Worm (Caenorhabditis elegans) whole organism, L4 larva: ENCODE results near the gene prx-19.
A peak's percentile ranks its signal among the peaks of the same experiment; 100 is the strongest.

Experiments
- F26F4.8 ChIP-seq: fragments of 200-800 bp; sonication (Bioruptor generic); conservative IDR thresholded peaks from 2 replicates; pipeline ENCODE4 v1.3.6; 2022; ENCODE audit warnings: missing genetic modification characterization, missing compliant biosample characterization
- F37D6.2 ChIP-seq: sonication (generic microtip); optimal IDR thresholded peaks from 2 replicates; lab custom pipeline; 2016; ENCODE audit warnings: mild to moderate bottlenecking, missing genetic modification characterization, missing compliant biosample characterization
- F49E8.2 ChIP-seq: sonication (generic microtip); optimal IDR thresholded peaks from 2 replicates; lab custom pipeline; 2016; ENCODE audit warnings: missing compliant biosample characterization, mild to moderate bottlenecking, missing genetic modification characterization, borderline replicate concordance
- Y105C5A.15 ChIP-seq: fragments of 200-800 bp; sonication (Bioruptor generic); IDR thresholded peaks from 2 replicates; pipeline ENCODE4 v1.3.6; 2022; ENCODE audit warnings: missing genetic modification characterization, missing compliant biosample characterization
- Y75B8A.6 ChIP-seq: fragments of 200-800 bp; sonication (Bioruptor generic); IDR thresholded peaks from 2 replicates; pipeline ENCODE4 v1.3.6; 2022; ENCODE audit warnings: missing genetic modification reagents, missing genetic modification characterization, missing compliant biosample characterization
- aly-2 ChIP-seq: sonication (generic microtip); optimal IDR thresholded peaks from 2 replicates; lab custom pipeline; 2018; ENCODE audit warnings: missing biosample characterization, missing genetic modification characterization
- ceh-20 ChIP-seq: fragments of 200-800 bp; sonication (Bioruptor generic); IDR thresholded peaks from 2 replicates; pipeline ENCODE4 v1.3.6; 2022; ENCODE audit warnings: missing genetic modification reagents, missing genetic modification characterization, missing compliant biosample characterization
- ceh-28 ChIP-seq: fragments of 150-350 bp; optimal IDR thresholded peaks from 2 replicates; lab custom pipeline; 2014; ENCODE audit warnings: missing biosample characterization, missing genetic modification reagents, missing genetic modification characterization
- ceh-62 ChIP-seq: sonication (generic microtip); optimal IDR thresholded peaks from 2 replicates; lab custom pipeline; 2017; ENCODE audit warnings: missing biosample characterization, missing genetic modification characterization
- ctbp-1 ChIP-seq: fragments of 200-800 bp; sonication (Bioruptor generic); IDR thresholded peaks from 2 replicates; pipeline ENCODE4 v1.3.6; 2022; ENCODE audit warnings: missing genetic modification reagents, missing genetic modification characterization, missing compliant biosample characterization
- daf-12 ChIP-seq: fragments of 150-350 bp; optimal IDR thresholded peaks from 2 replicates; lab custom pipeline; 2014; ENCODE audit warnings: missing biosample characterization, missing genetic modification reagents, missing genetic modification characterization
- daf-16 ChIP-seq, 3 experiments: sonication (generic microtip); optimal IDR thresholded peaks; 2 replicates each; lab custom pipeline; 2016 to 2017; ENCODE audit warnings: missing genetic modification characterization in 3 of 3, missing genetic modification reagents in 3 of 3, mild to moderate bottlenecking in 2 of 3, missing compliant biosample characterization in 2 of 3, missing biosample characterization in 1 of 3, moderate library complexity in 1 of 3
- dmd-6 ChIP-seq: fragments of 200-800 bp; sonication (Bioruptor generic); IDR thresholded peaks from 2 replicates; pipeline ENCODE4 v1.3.6; 2022; ENCODE audit warnings: missing genetic modification reagents, missing genetic modification characterization, missing compliant biosample characterization
- dmd-8 ChIP-seq: fragments of 200-800 bp; sonication (Bioruptor generic); IDR thresholded peaks from 2 replicates; pipeline ENCODE4 v1.3.6; 2022; ENCODE audit warnings: missing genetic modification characterization, missing compliant biosample characterization
- dpl-1 ChIP-seq: fragments of 150-350 bp; optimal IDR thresholded peaks from 2 replicates; lab custom pipeline; 2014; ENCODE audit warnings: missing biosample characterization, missing genetic modification reagents, missing genetic modification characterization
- egl-43 ChIP-seq: fragments of 200-800 bp; sonication (Bioruptor generic); IDR thresholded peaks from 2 replicates; pipeline ENCODE4 v1.3.6; 2022; ENCODE audit warnings: missing genetic modification reagents, missing genetic modification characterization, missing compliant biosample characterization
- fkh-10 ChIP-seq: fragments of 150-350 bp; optimal IDR thresholded peaks from 2 replicates; lab custom pipeline; 2014; ENCODE audit warnings: missing biosample characterization, missing genetic modification reagents, missing genetic modification characterization
- gei-8 ChIP-seq: fragments of 200-800 bp; sonication (Bioruptor generic); optimal IDR thresholded peaks from 2 replicates; lab custom pipeline; 2018; ENCODE audit warnings: mild to moderate bottlenecking, missing genetic modification characterization, missing compliant biosample characterization
- hif-1 ChIP-seq, 2 experiments: sonication (generic microtip); optimal IDR thresholded peaks; 2 replicates each; lab custom pipeline; 2016 to 2017; ENCODE audit warnings: missing compliant biosample characterization in 2 of 2, missing genetic modification characterization in 2 of 2, missing genetic modification reagents in 2 of 2, missing genotype in 2 of 2, mild to moderate bottlenecking in 1 of 2
- hlh-11 ChIP-seq: fragments of 200-800 bp; sonication (Bioruptor generic); optimal IDR thresholded peaks from 2 replicates; lab custom pipeline; 2018; ENCODE audit warnings: mild to moderate bottlenecking, missing genetic modification characterization, missing compliant biosample characterization
- hlh-30 ChIP-seq: sonication (generic microtip); optimal IDR thresholded peaks from 2 replicates; lab custom pipeline; 2017; ENCODE audit warnings: antibody characterized with exemption, mild to moderate bottlenecking, missing genetic modification characterization, missing compliant biosample characterization; ENCODE audit not compliant: insufficient read depth
- hmg-1.1 ChIP-seq: fragments of 200-800 bp; sonication (Bioruptor generic); IDR thresholded peaks from 2 replicates; pipeline ENCODE4 v1.3.6; 2022; ENCODE audit warnings: missing genetic modification reagents, missing genetic modification characterization, missing compliant biosample characterization
- lin-1 ChIP-seq: fragments of 200-800 bp; sonication (Bioruptor generic); IDR thresholded peaks from 2 replicates; pipeline ENCODE4 v1.3.6; 2022; ENCODE audit warnings: missing genetic modification reagents, missing genetic modification characterization, missing compliant biosample characterization
- lin-15B ChIP-seq: fragments of 150-350 bp; sonication (generic microtip); optimal IDR thresholded peaks from 3 replicates; lab custom pipeline; 2014; ENCODE audit warnings: missing biosample characterization, missing genetic modification characterization
- lin-29 ChIP-seq: fragments of 200-800 bp; sonication (Bioruptor generic); IDR thresholded peaks from 2 replicates; pipeline ENCODE4 v1.3.6; 2022; ENCODE audit warnings: missing genetic modification reagents, missing genetic modification characterization, missing compliant biosample characterization
- madf-9 ChIP-seq: fragments of 200-800 bp; sonication (Bioruptor generic); conservative IDR thresholded peaks from 2 replicates; pipeline ENCODE4 v1.3.6; 2022; ENCODE audit warnings: missing genetic modification reagents, missing genetic modification characterization, missing compliant biosample characterization
- mes-2 ChIP-seq: sonication (generic microtip); optimal IDR thresholded peaks from 2 replicates; lab custom pipeline; 2016; ENCODE audit warnings: missing genotype, mild to moderate bottlenecking, missing genetic modification characterization, missing compliant biosample characterization; ENCODE audit not compliant: poor library complexity, severe bottlenecking
- mxl-2 ChIP-seq: fragments of 200-800 bp; sonication (Bioruptor generic); conservative IDR thresholded peaks from 2 replicates; pipeline ENCODE4 v1.3.6; 2022; ENCODE audit warnings: missing genetic modification reagents, missing genetic modification characterization, missing compliant biosample characterization
- nhr-102 ChIP-seq: sonication (generic microtip); optimal IDR thresholded peaks from 2 replicates; lab custom pipeline; 2016; ENCODE audit warnings: mild to moderate bottlenecking, missing genetic modification characterization, moderate library complexity, missing compliant biosample characterization
- nhr-11 ChIP-seq: fragments of 150-350 bp; optimal IDR thresholded peaks from 2 replicates; lab custom pipeline; 2014; ENCODE audit warnings: missing biosample characterization, missing genetic modification characterization
- nhr-237 ChIP-seq: sonication (generic microtip); optimal IDR thresholded peaks from 2 replicates; lab custom pipeline; 2017; ENCODE audit warnings: missing biosample characterization, missing genetic modification characterization
- nhr-41 ChIP-seq: fragments of 200-800 bp; sonication (Bioruptor generic); IDR thresholded peaks from 2 replicates; pipeline ENCODE4 v1.3.6; 2022; ENCODE audit warnings: missing genetic modification reagents, missing genetic modification characterization, missing compliant biosample characterization
- nhr-42 ChIP-seq: fragments of 200-800 bp; sonication (Bioruptor generic); IDR thresholded peaks from 2 replicates; pipeline ENCODE4 v1.3.6; 2022; ENCODE audit warnings: missing genetic modification characterization, missing compliant biosample characterization
- nhr-48 ChIP-seq: sonication (generic microtip); optimal IDR thresholded peaks from 2 replicates; lab custom pipeline; 2016; ENCODE audit warnings: mild to moderate bottlenecking, missing genetic modification characterization, missing compliant biosample characterization
- nhr-6 ChIP-seq: fragments of 150-350 bp; optimal IDR thresholded peaks from 2 replicates; lab custom pipeline; 2014; ENCODE audit warnings: missing biosample characterization, missing genetic modification characterization
- nhr-76 ChIP-seq: fragments of 150-350 bp; optimal IDR thresholded peaks from 2 replicates; lab custom pipeline; 2014; ENCODE audit warnings: missing biosample characterization, missing genetic modification characterization
- nhr-77 ChIP-seq: fragments of 150-350 bp; optimal IDR thresholded peaks from 2 replicates; lab custom pipeline; 2014; ENCODE audit warnings: missing biosample characterization, missing genetic modification characterization
- pha-4 ChIP-seq, 2 experiments: fragments of 150-350 bp in 1 of 2; fragments of 200-800 bp in 1 of 2; sonication (Bioruptor generic) in 1 of 2; IDR thresholded peaks in 1 of 2; optimal IDR thresholded peaks in 1 of 2; 2 replicates each; pipeline versions ENCODE4 v1.3.6 to Lab custom; 2014 to 2022; ENCODE audit warnings: missing genetic modification characterization in 2 of 2, missing genetic modification reagents in 2 of 2, missing biosample characterization in 1 of 2, missing compliant biosample characterization in 1 of 2
- php-3 ChIP-seq: fragments of 200-800 bp; sonication (Bioruptor generic); IDR thresholded peaks from 2 replicates; pipeline ENCODE4 v1.3.6; 2022; ENCODE audit warnings: missing genetic modification reagents, missing genetic modification characterization, missing compliant biosample characterization
- pqm-1 ChIP-seq: sonication (generic microtip); optimal IDR thresholded peaks from 2 replicates; lab custom pipeline; 2017; ENCODE audit warnings: missing biosample characterization, missing genetic modification characterization
- skn-1 ChIP-seq: fragments of 150-350 bp; optimal IDR thresholded peaks from 2 replicates; lab custom pipeline; 2014; ENCODE audit warnings: missing biosample characterization, missing genetic modification characterization
- unc-39 ChIP-seq: sonication (generic microtip); optimal IDR thresholded peaks from 2 replicates; lab custom pipeline; 2017; ENCODE audit warnings: missing biosample characterization, missing genetic modification characterization
- vab-7 ChIP-seq: fragments of 200-800 bp; sonication (Bioruptor generic); IDR thresholded peaks from 2 replicates; pipeline ENCODE4 v1.3.6; 2022; ENCODE audit warnings: missing genetic modification reagents, missing genetic modification characterization, missing compliant biosample characterization
- zfp-3 ChIP-seq: fragments of 200-800 bp; sonication (Bioruptor generic); conservative IDR thresholded peaks from 2 replicates; pipeline ENCODE4 v1.3.6; 2022; ENCODE audit warnings: missing genetic modification reagents, missing genetic modification characterization, missing compliant biosample characterization

Gene prx-19

ce11 chrIII:8799964-8800795 lies 8.9 kb downstream of the prx-19 start, which contains the start of gene F54F2.6 (continued):
- TF ChIP-seq gei-8 (peak; percentile 62), nhr-237 (tag; lab: Kevin White, UChicago) (peak; percentile 13), dpl-1 (peak; percentile 33), nhr-48 (tag; lab: Kevin White, UChicago) (peak; percentile 86), ceh-62 (no peak), F37D6.2 (tag; lab: Kevin White, UChicago) (peak; percentile 90), pha-4 (GFP tag; IDR thresholded peaks at IDR 0.05; lab: Robert Waterston, UW) (peak; percentile 91), pha-4 (tag; optimal IDR thresholded peaks at IDR 0.05; lab: Kevin White, UChicago) (peak; percentile 20), daf-16 (GFP tag; optimal IDR thresholded peaks at IDR 0.05; lab: Kevin White, UChicago) (peak; percentile 20 to 93), daf-16 (tag; optimal IDR thresholded peaks at IDR 0.05; lab: Kevin White, UChicago) (peak; percentile 8), hlh-30 (tag; lab: Kevin White, UChicago) (peak; percentile 95), lin-15B (tag; lab: Kevin White, UChicago) (no peak), ceh-20 (GFP tag; lab: Robert Waterston, UW) (peak; percentile 86), hmg-1.1 (GFP tag; lab: Robert Waterston, UW) (peak; percentile 77), dmd-8 (GFP tag; lab: Robert Waterston, UW) (peak; percentile 67; the same call in 1 of the 2 replicates), nhr-77 (tag; lab: Kevin White, UChicago) (peak; percentile 10), Y105C5A.15 (GFP tag; lab: Robert Waterston, UW) (no peak), lin-29 (GFP tag; lab: Robert Waterston, UW) (no peak), Y75B8A.6 (GFP tag; lab: Robert Waterston, UW) (no peak), aly-2 (tag; lab: Kevin White, UChicago) (no peak), hlh-11 (tag; lab: Kevin White, UChicago) (peak; percentile 98), mxl-2 (GFP tag; lab: Robert Waterston, UW) (no peak), ceh-28 (peak; percentile 7), nhr-11 (tag; lab: Kevin White, UChicago) (peak; percentile 81), daf-12 (tag; lab: Kevin White, UChicago) (no peak), hif-1 (tag; optimal IDR thresholded peaks at IDR 0.05; lab: Kevin White, UChicago) (peak; percentile 65 to 85), pqm-1 (tag; lab: Kevin White, UChicago) (peak; percentile 35)

- peak; percentile 40 for TF ChIP-seq nhr-6 (tag; lab: Kevin White, UChicago)
- TF ChIP-seq madf-9 (GFP tag; lab: Robert Waterston, UW) = 0 out of 2 replicates have a peak, but pooled peaks have one; percentile 27
- TF ChIP-seq F49E8.2 = no peak
- TF ChIP-seq egl-43 = 0 out of 2 replicates have a peak, but pooled peaks have one; percentile 66
- TF ChIP-seq nhr-11 (tag; lab: Kevin White, UChicago) = peak; percentile 80
- TF ChIP-seq lin-15B (tag; lab: Kevin White, UChicago) = no peak
- no peak for TF ChIP-seq skn-1
- TF ChIP-seq nhr-42 (GFP tag; lab: Robert Waterston, UW) = no peak
- no peak for TF ChIP-seq vab-7 (GFP tag; lab: Robert Waterston, UW)
- TF ChIP-seq zfp-3 (GFP tag; lab: Robert Waterston, UW) = 0 out of 2 replicates have a peak, but pooled peaks have one; percentile 21
- TF ChIP-seq unc-39 (tag; lab: Kevin White, UChicago) = no peak
- TF ChIP-seq dmd-8 (GFP tag; lab: Robert Waterston, UW) = no peak
- TF ChIP-seq nhr-41 = peak; percentile 54; the same call in 1 of the 2 replicates
- no peak for TF ChIP-seq F26F4.8
- TF ChIP-seq nhr-102 = peak; percentile 78
- peak; percentile 56 for TF ChIP-seq mes-2 (tag; lab: Kevin White, UChicago)
- no peak for TF ChIP-seq nhr-76 (tag; lab: Kevin White, UChicago)
- TF ChIP-seq ceh-20 (GFP tag; lab: Robert Waterston, UW) = peak; percentile 69; the same call in 1 of the 2 replicates
- peak; percentile 46 to 80 for TF ChIP-seq hif-1 (tag; optimal IDR thresholded peaks at IDR 0.05; lab: Kevin White, UChicago)
- TF ChIP-seq lin-1 (GFP tag; lab: Robert Waterston, UW) = peak; percentile 70
- peak; percentile 96 for TF ChIP-seq dmd-6
- peak; percentile 17; the same call in 1 of the 2 replicates for TF ChIP-seq pha-4 (GFP tag; IDR thresholded peaks at IDR 0.05; lab: Robert Waterston, UW)
- TF ChIP-seq pha-4 (tag; optimal IDR thresholded peaks at IDR 0.05; lab: Kevin White, UChicago) = no peak
- TF ChIP-seq nhr-77 (tag; lab: Kevin White, UChicago) = peak; percentile 93
- peak; percentile 86 for TF ChIP-seq fkh-10 (GFP tag; lab: Kevin White, UChicago)
- peak; percentile 73 for TF ChIP-seq php-3 (GFP tag; lab: Robert Waterston, UW)
- TF ChIP-seq ctbp-1 (GFP tag; lab: Robert Waterston, UW) = peak; percentile 92
- peak; percentile 80 for TF ChIP-seq hmg-1.1 (GFP tag; lab: Robert Waterston, UW)
Measured at ce11 chrIII:8797211-8797733, 11.8 kb downstream of the prx-19 start.
